Fruit fly (Drosophila melanogaster): ENCODE results near the gene CG5043.
A peak's percentile ranks its signal among the peaks of the same experiment; 100 is the strongest.

CG5043 gene

dm6 chr2L:17449608-17450504, 16.2 kb downstream of the CG5043 start, which contains the start of gene dl:
TSS of gene dl (minus strand) at chr2L:17450364.
- peak; percentile 78 for TF ChIP-seq svp (GFP tag)
- TF ChIP-seq Gug (GFP tag; IDR thresholded peaks at IDR 0.05) = no peak
- TF ChIP-seq CG6163 (GFP tag; IDR thresholded peaks at IDR 0.05) = no peak; the same call in 1 of the 3 replicates
- TF ChIP-seq lz (GFP tag; optimal IDR thresholded peaks at IDR 0.05) = peak; percentile 2
- TF ChIP-seq CG6792 (GFP tag; optimal IDR thresholded peaks at IDR 0.05) = peak; percentile 34
- TF ChIP-seq achi (GFP tag; optimal IDR thresholded peaks at IDR 0.05) = peak; percentile 25
- TF ChIP-seq CG10669 (GFP tag; optimal IDR thresholded peaks at IDR 0.05) = peak; percentile 26
- TF ChIP-seq Blimp-1 (GFP tag; optimal IDR thresholded peaks at IDR 0.05) = peak; percentile 9
- peak; percentile 91 for TF ChIP-seq CG32006 (GFP tag; optimal IDR thresholded peaks at IDR 0.05)
- peak; percentile 36 for TF ChIP-seq acj6 (GFP tag; optimal IDR thresholded peaks at IDR 0.05)
- TF ChIP-seq Hr4 (GFP tag; optimal IDR thresholded peaks at IDR 0.05) = peak; percentile 78
- TF ChIP-seq fd59A (GFP tag; optimal IDR thresholded peaks at IDR 0.05) = no peak
- peak; percentile 67 for TF ChIP-seq OdsH (GFP tag; optimal IDR thresholded peaks at IDR 0.05)
- TF ChIP-seq Met (GFP tag; optimal IDR thresholded peaks at IDR 0.05) = peak; percentile 51
- peak; percentile 33 for TF ChIP-seq CG11762 (GFP tag; optimal IDR thresholded peaks at IDR 0.05; ENCODE audit: insufficient read depth)
- TF ChIP-seq salr (GFP tag; optimal IDR thresholded peaks at IDR 0.05) = peak in 1 of 2 experiments; percentile 79
- TF ChIP-seq CG6854 (GFP tag; optimal IDR thresholded peaks at IDR 0.05) = no peak
- no peak for TF ChIP-seq Eip93F (GFP tag; optimal IDR thresholded peaks at IDR 0.05)
- peak; percentile 11 for TF ChIP-seq CG8632 (GFP tag; optimal IDR thresholded peaks at IDR 0.05)
- no peak for TF ChIP-seq CG16779 (tag; optimal IDR thresholded peaks at IDR 0.05)
- peak; percentile 4 for TF ChIP-seq dsx (GFP tag; optimal IDR thresholded peaks at IDR 0.05; ENCODE audit: poor library complexity, severe bottlenecking)
- no peak for TF ChIP-seq CG3032 (tag; optimal IDR thresholded peaks at IDR 0.05)
- peak; percentile 45 for TF ChIP-seq Eip75B (GFP tag; optimal IDR thresholded peaks at IDR 0.05)
- TF ChIP-seq Hr38 (GFP tag; optimal IDR thresholded peaks at IDR 0.05) = no peak
- TF ChIP-seq CG7368 (GFP tag; optimal IDR thresholded peaks at IDR 0.05) = peak; percentile 12
- TF ChIP-seq CG1621 (tag; optimal IDR thresholded peaks at IDR 0.05) = peak; percentile 58
- peak; percentile 67; the same call in 2 of the 3 replicates for TF ChIP-seq eg (GFP tag; IDR thresholded peaks at IDR 0.05)
- TF ChIP-seq Lpt (GFP tag; optimal IDR thresholded peaks at IDR 0.05) = peak; percentile 53
- TF ChIP-seq CG15336 (GFP tag; IDR thresholded peaks at IDR 0.05) = peak; percentile 70
- peak; percentile 80 for TF ChIP-seq fkh (GFP tag; optimal IDR thresholded peaks at IDR 0.05)
- TF ChIP-seq Sox102F (GFP tag; optimal IDR thresholded peaks at IDR 0.05) = peak; percentile 9
- TF ChIP-seq CG11294 (GFP tag; IDR thresholded peaks at IDR 0.05) = peak; percentile 41; the same call in 1 of the 2 replicates
- TF ChIP-seq CG8319 (GFP tag; optimal IDR thresholded peaks at IDR 0.05) = no peak
- TF ChIP-seq ss (GFP tag; optimal IDR thresholded peaks at IDR 0.05) = peak in 1 of 2 experiments; percentile 58
- TF ChIP-seq CG6276 (GFP tag; optimal IDR thresholded peaks at IDR 0.05) = peak; percentile 75
- TF ChIP-seq pdm3 (GFP tag; optimal IDR thresholded peaks at IDR 0.05) = peak; percentile 76
- TF ChIP-seq topi (GFP tag; optimal IDR thresholded peaks at IDR 0.05) = peak; percentile 28
- peak; percentile 46 for TF ChIP-seq CG6808 (GFP tag; optimal IDR thresholded peaks at IDR 0.05)
- TF ChIP-seq Sox14 (GFP tag; optimal IDR thresholded peaks at IDR 0.05) = peak; percentile 50
- TF ChIP-seq Ets21C (GFP tag; optimal IDR thresholded peaks at IDR 0.05) = no peak
- peak; percentile 36 for TF ChIP-seq Ets96B (tag; optimal IDR thresholded peaks at IDR 0.05)
- TF ChIP-seq Hr39 (GFP tag; optimal IDR thresholded peaks at IDR 0.05) = peak; percentile 35
- TF ChIP-seq CG31627 (GFP tag; optimal IDR thresholded peaks at IDR 0.05) = no peak
- TF ChIP-seq net (GFP tag; optimal IDR thresholded peaks at IDR 0.05) = peak; percentile 65
- peak; percentile 2 for TF ChIP-seq CG9139 (GFP tag; optimal IDR thresholded peaks at IDR 0.05)
- peak; percentile 36 for TF ChIP-seq CG10631 (GFP tag; optimal IDR thresholded peaks at IDR 0.05)
- TF ChIP-seq vri (GFP tag; optimal IDR thresholded peaks at IDR 0.05) = peak; percentile 72
- TF ChIP-seq CG11902 (GFP tag; optimal IDR thresholded peaks at IDR 0.05) = no peak
- TF ChIP-seq spab (GFP tag; optimal IDR thresholded peaks at IDR 0.05) = peak; percentile 42
- peak; percentile 89 for TF ChIP-seq Eip78C (GFP tag)
